Worm (Caenorhabditis elegans) whole organism, L3 larva: ENCODE results near the gene pho-7.

ENCODE experiments used
- elt-1 ChIP-seq: fragments of 150-350 bp; optimal IDR thresholded peaks from 2 replicates; lab custom pipeline; 2014; ENCODE audit warnings: missing biosample characterization, missing genetic modification characterization
- nhr-237 ChIP-seq: fragments of 150-350 bp; optimal IDR thresholded peaks from 2 replicates; lab custom pipeline; 2014; ENCODE audit warnings: missing biosample characterization, missing genetic modification characterization
- nhr-25 ChIP-seq: sonication (generic microtip); optimal IDR thresholded peaks from 2 replicates; lab custom pipeline; 2017; ENCODE audit warnings: missing biosample characterization, missing genetic modification characterization

DNA sequence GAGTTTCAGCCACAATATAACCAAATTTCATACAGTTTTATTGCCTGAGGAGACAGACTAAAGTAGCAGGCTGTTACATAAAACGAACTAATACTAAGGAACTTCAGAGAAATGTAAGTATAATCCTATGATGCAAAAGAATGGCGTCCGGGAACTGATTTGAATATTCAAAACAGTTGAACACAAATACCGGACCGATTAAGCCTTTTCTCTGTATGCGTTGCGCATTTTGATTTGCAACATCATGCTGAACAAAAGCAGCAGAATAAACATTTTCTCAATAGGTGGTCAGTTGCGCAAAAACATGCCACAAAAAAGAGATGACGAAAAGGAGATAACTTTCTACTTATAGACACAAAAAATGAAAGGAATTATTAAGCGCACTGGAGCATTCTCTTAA, 17.1 kb downstream of the pho-7 start:
- TF ChIP-seq elt-1 (tag; lab: Kevin White, UChicago) (no peak), nhr-237 (tag; lab: Kevin White, UChicago) (no peak), nhr-25 (tag; lab: Kevin White, UChicago) (no peak)
